Fruit fly (Drosophila melanogaster) whole organism, adult: ENCODE measurements around the gene FucTD.

Experiments used
- CG11617 ChIP-seq: fragments of 200-800 bp; sonication (Bioruptor generic); optimal IDR thresholded peaks from 2 replicates; lab custom pipeline; 2017; ENCODE audit warnings: mild to moderate bottlenecking, missing biosample characterization, missing genetic modification reagents, missing genetic modification characterization
- CG1620 ChIP-seq: fragments of 200-800 bp; sonication (Bioruptor generic); optimal IDR thresholded peaks from 2 replicates; lab custom pipeline; 2016; ENCODE audit warnings: missing biosample characterization, missing genetic modification characterization
- CG7101 ChIP-seq: fragments of 200-800 bp; sonication (Bioruptor generic); optimal IDR thresholded peaks from 2 replicates; lab custom pipeline; 2018; ENCODE audit warnings: missing biosample characterization, mild to moderate bottlenecking, missing genetic modification characterization, moderate library complexity
- cnc ChIP-seq, 2 experiments: fragments of >200 bp; optimal IDR thresholded peaks; 2 replicates each; lab custom pipeline; 2017
- pad ChIP-seq: fragments of 200-800 bp; sonication (Bioruptor generic); optimal IDR thresholded peaks from 3 replicates; lab custom pipeline; 2017; ENCODE audit warnings: missing biosample characterization, missing genetic modification characterization, mild to moderate bottlenecking, moderate library complexity, missing genetic modification reagents

DNA sequence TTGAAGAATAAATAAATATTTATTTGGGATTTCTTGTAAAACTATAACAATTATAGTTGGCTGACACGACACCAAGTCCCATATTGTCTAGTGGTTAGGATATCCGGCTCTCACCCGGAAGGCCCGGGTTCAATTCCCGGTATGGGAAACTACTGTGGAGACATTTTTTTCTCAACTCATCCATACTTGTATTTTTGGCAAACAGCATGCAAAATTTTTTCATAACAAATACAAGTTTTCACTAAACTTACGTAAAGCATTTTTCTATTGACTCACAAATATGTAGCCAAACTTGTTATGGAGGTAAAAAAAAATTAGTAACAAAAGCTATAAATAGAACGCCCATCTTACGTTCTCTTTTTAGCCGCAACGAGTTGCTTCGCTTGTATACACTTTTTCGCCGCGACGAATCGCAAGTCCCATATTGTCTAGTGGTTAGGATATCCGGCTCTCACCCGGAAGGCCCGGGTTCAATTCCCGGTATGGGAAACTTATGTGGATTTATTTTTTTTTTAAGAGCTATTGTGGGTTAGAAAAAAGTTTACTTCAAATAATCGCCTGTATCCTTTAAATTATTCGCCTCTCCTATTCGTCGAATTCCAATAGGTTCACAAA lies 14.6 kb upstream of the FucTD start:
- TF ChIP-seq pad (no peak), cnc (optimal IDR thresholded peaks at IDR 0.05; lab: Kevin White, UChicago) (no peak), CG11617 (GFP tag; lab: Kevin White, UChicago) (no peak), CG1620 (GFP tag; lab: Kevin White, UChicago) (no peak), CG7101 (tag; lab: Kevin White, UChicago) (no peak)
